Worm (Caenorhabditis elegans): ENCODE measurements around the gene F49E11.7.

DNA sequence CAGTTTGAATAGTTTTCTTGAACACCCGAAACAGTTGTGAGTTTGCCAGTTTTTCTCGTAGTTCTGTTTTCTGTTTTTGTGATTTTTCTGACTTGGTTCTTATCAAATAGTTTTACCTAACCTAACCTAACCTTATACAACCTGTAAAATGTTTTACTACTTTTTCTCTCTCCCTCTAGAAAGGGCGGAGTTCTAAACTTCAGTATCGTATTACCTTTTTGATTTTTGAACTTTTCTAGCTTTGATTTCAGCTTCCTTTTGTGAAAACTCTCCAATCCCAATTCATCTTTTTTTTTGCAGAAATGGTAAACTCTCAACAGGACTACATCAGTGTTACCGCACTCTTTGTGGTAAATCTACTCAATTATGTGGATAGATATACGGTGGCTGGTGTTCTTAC lies 34.0 kb downstream of the F49E11.7 start, which contains the start of gene spin-2:
- TF ChIP-seq ceh-100 (GFP tag; IDR thresholded peaks at IDR 0.05) (no peak), him-1 (tag; optimal IDR thresholded peaks at IDR 0.05) (no peak), let-526 (GFP tag; IDR thresholded peaks at IDR 0.05) (no peak), nhr-27 (tag; optimal IDR thresholded peaks at IDR 0.05) (no peak), ets-4 (GFP tag; optimal IDR thresholded peaks at IDR 0.05) (no peak)

All from whole organism, young adult.